Fruit fly (Drosophila melanogaster): ENCODE results near the gene snu.

DNA sequence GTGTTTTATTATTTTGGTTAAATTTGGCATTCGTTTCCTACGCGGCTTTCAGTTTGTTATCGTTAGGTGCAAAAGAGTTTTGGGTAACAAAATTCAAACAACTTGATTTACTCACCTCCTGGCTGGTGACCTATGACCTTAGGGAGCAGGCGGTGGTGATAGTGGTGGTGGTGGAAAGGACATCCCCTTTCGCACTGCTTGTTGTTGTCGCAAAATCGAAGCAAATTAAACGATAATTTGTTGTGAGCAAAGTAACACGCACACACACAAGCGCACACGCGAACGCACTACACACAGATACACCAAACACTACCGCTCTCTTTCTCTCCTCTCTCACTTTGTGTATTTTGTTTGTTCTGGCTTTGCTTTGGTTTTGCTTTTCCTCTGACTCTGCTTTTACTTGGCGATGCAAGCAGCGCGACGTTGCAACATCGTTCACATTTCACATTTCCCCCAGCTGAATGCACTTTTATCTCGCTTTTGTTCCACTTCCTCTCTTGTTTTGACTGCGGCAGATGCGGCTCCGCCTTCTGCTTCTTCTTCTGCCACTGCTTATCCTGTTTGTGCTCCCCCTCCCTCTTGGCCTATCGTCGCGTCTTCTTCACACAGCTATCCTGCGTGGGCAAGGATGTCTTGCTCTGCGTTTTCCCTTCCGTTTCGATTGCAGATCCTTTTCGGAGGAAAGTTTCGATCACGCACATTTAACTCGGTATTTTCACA, 40.4 kb upstream of the snu start:
- TF ChIP-seq CG13204 (GFP tag; optimal IDR thresholded peaks at IDR 0.05) (peak; percentile 24), CG10348 (GFP tag; IDR thresholded peaks at IDR 0.05) (no peak), CG12605 (GFP tag; IDR thresholded peaks at IDR 0.05) (no peak), gl (tag; optimal IDR thresholded peaks at IDR 0.05) (no peak), D1 (tag; optimal IDR thresholded peaks at IDR 0.05) (no peak), EcR (GFP tag; optimal IDR thresholded peaks at IDR 0.05) (peak; percentile 10), fd96Ca (GFP tag; IDR thresholded peaks at IDR 0.05) (no peak), Pif1B (GFP tag; optimal IDR thresholded peaks at IDR 0.05) (peak; percentile 10), CG4496 (GFP tag; IDR thresholded peaks at IDR 0.05) (no peak), Snoo (tag; optimal IDR thresholded peaks at IDR 0.05) (no peak), Ets98B (GFP tag; IDR thresholded peaks at IDR 0.05) (no peak), CG34367 (tag; optimal IDR thresholded peaks at IDR 0.05) (no peak), CG8159 (tag; optimal IDR thresholded peaks at IDR 0.05) (no peak), CG17806 (tag; optimal IDR thresholded peaks at IDR 0.05) (no peak)
